Worm (Caenorhabditis elegans) whole organism, early embryonic: ENCODE data around the gene srj-37.

Experiments used
- B0310.2 ChIP-seq: sonication (generic microtip); optimal IDR thresholded peaks from 2 replicates; lab custom pipeline; 2016; ENCODE audit warnings: mild to moderate bottlenecking, missing genetic modification characterization, missing compliant biosample characterization
- F13C5.2 ChIP-seq: sonication (generic microtip); optimal IDR thresholded peaks from 2 replicates; lab custom pipeline; 2017; ENCODE audit warnings: mild to moderate bottlenecking, missing genetic modification characterization, inconsistent platforms, missing compliant biosample characterization
- aly-1 ChIP-seq: sonication (generic microtip); optimal IDR thresholded peaks from 2 replicates; lab custom pipeline; 2016; ENCODE audit warnings: missing genetic modification characterization, missing compliant biosample characterization
- ama-1 ChIP-seq: fragments of 150-350 bp; optimal IDR thresholded peaks from 2 replicates; lab custom pipeline; 2014
- ceh-36 ChIP-seq: sonication (generic microtip); optimal IDR thresholded peaks from 2 replicates; lab custom pipeline; 2016; ENCODE audit warnings: missing genetic modification characterization, inconsistent platforms, missing compliant biosample characterization
- flt-1 ChIP-seq: fragments of 200-800 bp; sonication (Bioruptor generic); IDR thresholded peaks from 2 replicates; pipeline ENCODE4 v1.3.6; 2022; ENCODE audit warnings: missing genetic modification characterization, missing compliant biosample characterization
- hmbx-1 ChIP-seq: sonication (generic microtip); optimal IDR thresholded peaks from 2 replicates; lab custom pipeline; 2016; ENCODE audit warnings: mild to moderate bottlenecking, missing genetic modification characterization, missing compliant biosample characterization
- hmg-4 ChIP-seq: fragments of 200-800 bp; sonication (Bioruptor generic); optimal IDR thresholded peaks from 2 replicates; lab custom pipeline; 2018; ENCODE audit warnings: mild to moderate bottlenecking, missing genetic modification characterization, missing compliant biosample characterization
- hnd-1 ChIP-seq: sonication (generic microtip); optimal IDR thresholded peaks from 2 replicates; lab custom pipeline; 2016; ENCODE audit warnings: missing genetic modification characterization, missing compliant biosample characterization
- pes-1 ChIP-seq: fragments of 200-800 bp; sonication (Bioruptor generic); IDR thresholded peaks from 2 replicates; pipeline ENCODE4 v1.3.6; 2022; ENCODE audit warnings: missing genetic modification reagents, missing genetic modification characterization, missing compliant biosample characterization
- scrt-1 ChIP-seq: fragments of 200-800 bp; sonication (Bioruptor generic); IDR thresholded peaks from 2 replicates; pipeline ENCODE4 v1.3.6; 2022; ENCODE audit warnings: missing genetic modification characterization, missing compliant biosample characterization
- sea-1 ChIP-seq: fragments of 200-800 bp; sonication (Bioruptor generic); conservative IDR thresholded peaks from 2 replicates; pipeline ENCODE4 v1.3.6; 2022; ENCODE audit warnings: missing genetic modification characterization, missing compliant biosample characterization
- tbx-11 ChIP-seq: fragments of 200-800 bp; sonication (Bioruptor generic); IDR thresholded peaks from 2 replicates; pipeline ENCODE4 v1.3.6; 2022; ENCODE audit warnings: missing genetic modification characterization, missing compliant biosample characterization
- tbx-37 ChIP-seq: fragments of 200-800 bp; sonication (Bioruptor generic); conservative IDR thresholded peaks from 2 replicates; pipeline ENCODE4 v1.3.6; 2022; ENCODE audit warnings: missing genetic modification reagents, missing genetic modification characterization, missing compliant biosample characterization

- TF ChIP-seq tbx-37, result no peak
- no peak for TF ChIP-seq tbx-11 (GFP tag; lab: Robert Waterston, UW)
- no peak for TF ChIP-seq F13C5.2 (tag; lab: Kevin White, UChicago)
- TF ChIP-seq flt-1, result no peak
- TF ChIP-seq scrt-1, result no peak
- no peak for TF ChIP-seq ama-1 (lab: Kevin White, UChicago)
- no peak for TF ChIP-seq sea-1 (GFP tag; lab: Robert Waterston, UW)
- TF ChIP-seq hmg-4 (GFP tag; lab: Kevin White, UChicago), result no peak
- TF ChIP-seq pes-1 (GFP tag; lab: Robert Waterston, UW), result no peak
- TF ChIP-seq hmbx-1 (tag; lab: Kevin White, UChicago), result no peak
- TF ChIP-seq aly-1 (tag; lab: Kevin White, UChicago), result no peak
- TF ChIP-seq B0310.2, result no peak
- TF ChIP-seq ceh-36 (tag; lab: Kevin White, UChicago), result no peak
- TF ChIP-seq hnd-1 (tag; lab: Kevin White, UChicago), result no peak
Observed at ce11 chrV:642750-643149, 4.3 kb downstream of the srj-37 start, which contains the start of gene nhr-190.
